Worm (Caenorhabditis elegans) whole organism, young adult: Measurements from ENCODE around the gene fbxb-96.

Source experiments
- F52B5.7 ChIP-seq: sonication (generic microtip); optimal IDR thresholded peaks from 2 replicates; lab custom pipeline; 2016; ENCODE audit warnings: mild to moderate bottlenecking, missing genetic modification characterization, missing compliant biosample characterization
- attf-5 ChIP-seq: fragments of 200-800 bp; sonication (Bioruptor generic); optimal IDR thresholded peaks from 2 replicates; lab custom pipeline; 2018; ENCODE audit warnings: mild to moderate bottlenecking, missing genetic modification characterization, missing compliant biosample characterization
- egl-18 ChIP-seq: fragments of 200-800 bp; sonication (Bioruptor generic); IDR thresholded peaks from 2 replicates; pipeline ENCODE4 v1.3.6; 2022; ENCODE audit warnings: missing genetic modification reagents, missing genetic modification characterization, missing compliant biosample characterization
- ets-4 ChIP-seq: fragments of 200-800 bp; sonication (Bioruptor generic); optimal IDR thresholded peaks from 2 replicates; lab custom pipeline; 2018; ENCODE audit warnings: mild to moderate bottlenecking, missing genetic modification characterization, missing compliant biosample characterization
- lag-1 ChIP-seq: fragments of 200-800 bp; sonication (Bioruptor generic); IDR thresholded peaks from 2 replicates; pipeline ENCODE4 v1.3.6; 2022; ENCODE audit warnings: missing genetic modification reagents, missing genetic modification characterization, missing compliant biosample characterization
- lin-40 ChIP-seq: sonication (generic microtip); optimal IDR thresholded peaks from 2 replicates; lab custom pipeline; 2016; ENCODE audit warnings: missing genetic modification characterization, mild to moderate bottlenecking, missing compliant biosample characterization, missing genotype, missing genetic modification reagents
- nhr-90 ChIP-seq: sonication (generic microtip); optimal IDR thresholded peaks from 2 replicates; lab custom pipeline; 2016; ENCODE audit warnings: missing genotype, mild to moderate bottlenecking, missing genetic modification characterization, missing compliant biosample characterization
- pha-4 ChIP-seq: fragments of 150-350 bp; sonication (generic microtip); optimal IDR thresholded peaks from 2 replicates; lab custom pipeline; 2014; ENCODE audit warnings: missing biosample characterization, missing genetic modification reagents, missing genetic modification characterization
- sptf-2 ChIP-seq: fragments of 200-800 bp; sonication (Bioruptor generic); optimal IDR thresholded peaks from 2 replicates; lab custom pipeline; 2018; ENCODE audit warnings: mild to moderate bottlenecking, missing genetic modification characterization, missing compliant biosample characterization
- zim-3 ChIP-seq: sonication (generic microtip); optimal IDR thresholded peaks from 2 replicates; lab custom pipeline; 2017; ENCODE audit warnings: mild to moderate bottlenecking, missing genetic modification characterization, moderate library complexity, missing compliant biosample characterization

ce11 chrII:1864278-1864677 is 14.1 kb upstream of the fbxb-96 start, which contains the start of gene C16C4.17:
- TF ChIP-seq nhr-90 (tag; lab: Kevin White, UChicago) (no peak), attf-5 (no peak), sptf-2 (GFP tag; lab: Kevin White, UChicago) (no peak), F52B5.7 (tag; lab: Kevin White, UChicago) (no peak), ets-4 (GFP tag; lab: Kevin White, UChicago) (no peak), pha-4 (tag; lab: Kevin White, UChicago) (no peak), lin-40 (tag; lab: Kevin White, UChicago) (no peak), egl-18 (no peak), zim-3 (tag; lab: Kevin White, UChicago) (no peak), lag-1 (GFP tag; lab: Robert Waterston, UW) (no peak)
